Worm (Caenorhabditis elegans): ENCODE results near the gene Y38H8A.4.
"Not testable (repeated sequence)": the region's sequence is repeated elsewhere in the genome, so short reads cannot be mapped to it uniquely, and the experiment has no call there.

The Y38H8A.4 gene

DNA sequence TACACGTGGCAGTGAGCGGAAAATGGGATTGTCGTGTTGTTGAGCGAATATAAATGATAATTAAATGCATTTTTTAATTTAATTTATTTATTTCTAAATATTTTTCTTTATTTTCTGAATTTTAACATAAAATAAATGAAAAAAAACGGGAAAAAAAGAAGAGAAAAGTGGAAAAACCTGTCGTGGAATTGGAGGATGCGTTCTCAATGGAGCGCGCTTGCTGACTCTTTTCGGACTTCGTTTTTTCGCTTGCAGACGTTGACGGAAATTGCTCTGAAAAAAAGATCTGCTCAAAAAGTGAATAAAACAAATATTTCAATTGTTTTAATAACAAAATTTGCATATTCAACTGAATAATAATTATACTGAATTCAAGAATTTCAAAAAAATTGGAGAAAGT is 18.7 kb downstream of the Y38H8A.4 start:
- TF ChIP-seq mdl-1 (tag; optimal IDR thresholded peaks at IDR 0.05) (no peak), lin-15B (tag; optimal IDR thresholded peaks at IDR 0.05) (peak; percentile 60), ztf-11 (tag; optimal IDR thresholded peaks at IDR 0.05) (no peak), R02D3.7 (tag; optimal IDR thresholded peaks at IDR 0.05) (no peak), ceh-16 (tag; optimal IDR thresholded peaks at IDR 0.05) (no peak), ama-1 (optimal IDR thresholded peaks at IDR 0.05) (no peak), jun-1 (tag; optimal IDR thresholded peaks at IDR 0.05) (no peak), ZK546.5 (tag; optimal IDR thresholded peaks at IDR 0.05) (no peak), nhr-76 (tag; optimal IDR thresholded peaks at IDR 0.05) (no peak), nfya-1 (tag; optimal IDR thresholded peaks at IDR 0.05; ENCODE audit: insufficient read depth) (peak; percentile 37), daf-12 (tag; optimal IDR thresholded peaks at IDR 0.05) (no peak), aly-2 (tag; optimal IDR thresholded peaks at IDR 0.05) (no peak), fkh-2 (tag; optimal IDR thresholded peaks at IDR 0.05) (no peak), nhr-23 (tag; optimal IDR thresholded peaks at IDR 0.05) (peak; percentile 1), lin-39 (tag; optimal IDR thresholded peaks at IDR 0.05) (no peak), nhr-43 (tag; optimal IDR thresholded peaks at IDR 0.05; ENCODE audit: poor library complexity, severe bottlenecking) (no peak), fkh-10 (GFP tag; optimal IDR thresholded peaks at IDR 0.05) (no peak), hmg-11 (tag; optimal IDR thresholded peaks at IDR 0.05) (no peak), elt-1 (tag; optimal IDR thresholded peaks at IDR 0.05) (no peak), tbx-2 (tag; optimal IDR thresholded peaks at IDR 0.05) (no peak), elt-3 (tag; optimal IDR thresholded peaks at IDR 0.05) (no peak), egl-27 (tag; optimal IDR thresholded peaks at IDR 0.05) (no peak), nhr-67 (tag; optimal IDR thresholded peaks at IDR 0.05) (no peak), ztf-4 (tag; optimal IDR thresholded peaks at IDR 0.05) (no peak), zag-1 (tag; optimal IDR thresholded peaks at IDR 0.05) (no peak), pha-4 (tag; optimal IDR thresholded peaks at IDR 0.05) (peak; percentile 46), nhr-237 (tag; optimal IDR thresholded peaks at IDR 0.05) (no peak)

DNA sequence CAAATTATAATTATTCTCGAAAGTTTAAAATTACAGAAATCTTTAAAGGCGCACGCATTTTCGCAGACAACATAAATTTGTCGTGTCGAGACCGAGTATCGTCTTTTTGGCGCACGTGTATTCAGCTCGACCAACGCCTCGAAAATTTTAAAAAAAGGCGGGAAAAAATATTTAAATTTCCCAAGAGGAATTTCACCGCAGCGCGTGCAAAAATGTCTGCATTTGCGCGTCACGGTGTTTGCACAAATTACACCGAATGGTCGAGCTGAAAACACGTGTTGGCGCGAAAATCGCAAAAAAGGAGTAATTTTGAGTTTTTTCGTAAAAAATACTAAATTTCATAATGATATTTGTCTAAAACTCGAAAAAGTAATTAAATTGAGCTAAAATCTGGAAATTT is 21.4 kb downstream of the Y38H8A.4 start:
- TF ChIP-seq nhr-43 (tag; optimal IDR thresholded peaks at IDR 0.05; ENCODE audit: poor library complexity, severe bottlenecking): no peak
- no peak for TF ChIP-seq nhr-28 (tag; optimal IDR thresholded peaks at IDR 0.05)
- TF ChIP-seq lin-39 (tag; optimal IDR thresholded peaks at IDR 0.05): no peak
- no peak for TF ChIP-seq hmg-11 (tag; optimal IDR thresholded peaks at IDR 0.05)
- no peak for TF ChIP-seq nhr-77 (tag; optimal IDR thresholded peaks at IDR 0.05)

- no peak for TF ChIP-seq ztf-11 (tag; optimal IDR thresholded peaks at IDR 0.05)
- no peak for TF ChIP-seq fkh-10 (GFP tag; optimal IDR thresholded peaks at IDR 0.05)
- no peak for TF ChIP-seq zag-1 (tag; optimal IDR thresholded peaks at IDR 0.05)
- TF ChIP-seq hmg-11 (tag; optimal IDR thresholded peaks at IDR 0.05): no peak
- no peak for TF ChIP-seq lsy-12 (tag; optimal IDR thresholded peaks at IDR 0.05)
- TF ChIP-seq snpc-4 (tag; optimal IDR thresholded peaks at IDR 0.05): no peak
- TF ChIP-seq elt-2 (tag; optimal IDR thresholded peaks at IDR 0.05): no peak
- no peak for TF ChIP-seq elt-3 (tag; optimal IDR thresholded peaks at IDR 0.05)
- TF ChIP-seq pha-4 (tag; optimal IDR thresholded peaks at IDR 0.05): no peak
- no peak for TF ChIP-seq nhr-25 (tag; optimal IDR thresholded peaks at IDR 0.05)
- TF ChIP-seq nhr-23 (tag; optimal IDR thresholded peaks at IDR 0.05): no peak
- no peak for TF ChIP-seq egl-27 (tag; optimal IDR thresholded peaks at IDR 0.05)
- no peak for TF ChIP-seq nhr-12 (tag; optimal IDR thresholded peaks at IDR 0.05)
- TF ChIP-seq aly-2 (tag; optimal IDR thresholded peaks at IDR 0.05): no peak
- no peak for TF ChIP-seq nhr-11 (tag; optimal IDR thresholded peaks at IDR 0.05)
- no peak for TF ChIP-seq egl-5 (tag; optimal IDR thresholded peaks at IDR 0.05)
- TF ChIP-seq tbx-2 (tag; optimal IDR thresholded peaks at IDR 0.05): no peak
Measured at ce11 chrIV:13445275-13445674, 26.9 kb downstream of the Y38H8A.4 start, which contains the start of gene mam-3. Gene mam-3, minus strand, starts transcription at chrIV:13445375.

- TF ChIP-seq nhr-12 (tag; optimal IDR thresholded peaks at IDR 0.05); nfya-1 (tag; optimal IDR thresholded peaks at IDR 0.05; ENCODE audit: insufficient read depth); lsy-12 (tag; optimal IDR thresholded peaks at IDR 0.05): not testable (repeated sequence)
Measured at ce11 chrIV:13433904-13434303, 38.3 kb downstream of the Y38H8A.4 start, which contains the start of gene K09B11.5. Gene K09B11.5, minus strand, starts transcription at chrIV:13434004.

ce11 chrIV:13430137-13430536 is 42.0 kb downstream of the Y38H8A.4 start:
- peak; percentile 65 for TF ChIP-seq snpc-4 (tag; optimal IDR thresholded peaks at IDR 0.05)

All from whole organism, L3 larva.